Fruit fly (Drosophila melanogaster): Measurements from ENCODE around the gene Trmt61.

Trmt61 gene

dm6 chr3R:26108424-26108823, 49.1 kb downstream of the Trmt61 start:
- TF ChIP-seq Clk (GFP tag; optimal IDR thresholded peaks at IDR 0.05) (no peak), Hr96 (GFP tag; optimal IDR thresholded peaks at IDR 0.05) (no peak), CG33017 (tag; optimal IDR thresholded peaks at IDR 0.05) (no peak), Crg-1 (GFP tag; optimal IDR thresholded peaks at IDR 0.05) (no peak), CG7045 (GFP tag; optimal IDR thresholded peaks at IDR 0.05) (no peak), Mnt (GFP tag; optimal IDR thresholded peaks at IDR 0.05) (no peak), kay (GFP tag; ENCODE audit: borderline replicate concordance) (no peak), cnc (optimal IDR thresholded peaks at IDR 0.05) (no peak), cic (GFP tag; optimal IDR thresholded peaks at IDR 0.05) (no peak), bab1 (GFP tag; optimal IDR thresholded peaks at IDR 0.05) (no peak), CG5204 (GFP tag; optimal IDR thresholded peaks at IDR 0.05) (no peak), CG14711 (tag; optimal IDR thresholded peaks at IDR 0.05) (no peak), CG12768 (GFP tag; optimal IDR thresholded peaks at IDR 0.05) (no peak), ovo (GFP tag; optimal IDR thresholded peaks at IDR 0.05) (no peak), CG1620 (GFP tag; optimal IDR thresholded peaks at IDR 0.05) (no peak), tj (GFP tag; optimal IDR thresholded peaks at IDR 0.05) (no peak), pad (GFP tag; optimal IDR thresholded peaks at IDR 0.05) (no peak), CG7101 (tag; optimal IDR thresholded peaks at IDR 0.05) (no peak), toe (GFP tag; optimal IDR thresholded peaks at IDR 0.05) (no peak), CG11617 (GFP tag; optimal IDR thresholded peaks at IDR 0.05) (no peak)

All from whole organism, adult.